Fruit fly (Drosophila melanogaster) whole organism, wandering third instar larva: ENCODE measurements around the gene emei.
A peak's percentile ranks its signal among the peaks of the same experiment; 100 is the strongest.

ENCODE experiments used
- Abd-B ChIP-seq: fragments of >200 bp; optimal IDR thresholded peaks from 2 replicates; lab custom pipeline; 2017; ENCODE audit warnings: missing biosample characterization, missing genetic modification characterization
- CG32264 ChIP-seq: fragments of 200-800 bp; sonication (Bioruptor generic); optimal IDR thresholded peaks from 2 replicates; lab custom pipeline; 2016; ENCODE audit warnings: missing biosample characterization, missing genetic modification characterization
- CG9705 ChIP-seq: fragments of 200-800 bp; sonication (Bioruptor generic); optimal IDR thresholded peaks from 2 replicates; lab custom pipeline; 2018; ENCODE audit warnings: missing biosample characterization, mild to moderate bottlenecking, missing genetic modification characterization
- CrebA ChIP-seq: fragments of 200-800 bp; sonication (Bioruptor generic); optimal IDR thresholded peaks from 2 replicates; lab custom pipeline; 2016; ENCODE audit warnings: missing biosample characterization, mild to moderate bottlenecking, missing genetic modification characterization, borderline replicate concordance
- Dif ChIP-seq: fragments of 200-275, 200-300 bp; sonication (Bioruptor generic); optimal IDR thresholded peaks from 2 replicates; lab custom pipeline; 2018; ENCODE audit warnings: missing biosample characterization, missing genetic modification characterization; ENCODE audit not compliant: partially characterized antibody
- GATAd ChIP-seq: sonication (Bioruptor generic); optimal IDR thresholded peaks from 2 replicates; lab custom pipeline; 2016; ENCODE audit warnings: missing biosample characterization, missing genetic modification characterization
- HLH106 ChIP-seq: fragments of 200-800 bp; optimal IDR thresholded peaks from 3 replicates; lab custom pipeline; 2019; ENCODE audit warnings: missing biosample characterization, mild to moderate bottlenecking, missing genetic modification characterization, moderate library complexity
- Hnf4 ChIP-seq: fragments of 200-800 bp; sonication (Bioruptor generic); optimal IDR thresholded peaks from 2 replicates; lab custom pipeline; 2016; ENCODE audit warnings: missing biosample characterization, mild to moderate bottlenecking, missing genetic modification characterization
- Hr78 ChIP-seq: fragments of >200 bp; optimal IDR thresholded peaks from 2 replicates; lab custom pipeline; 2017; ENCODE audit warnings: missing biosample characterization, missing genetic modification characterization
- Hr83 ChIP-seq: fragments of 200-300 bp; sonication (Bioruptor generic); optimal IDR thresholded peaks from 2 replicates; lab custom pipeline; 2016; ENCODE audit warnings: missing biosample characterization, mild to moderate bottlenecking, missing genetic modification characterization, moderate library complexity; ENCODE audit not compliant: poor library complexity, severe bottlenecking
- Jra ChIP-seq: sonication (Bioruptor generic); optimal IDR thresholded peaks from 2 replicates; lab custom pipeline; 2016; ENCODE audit warnings: missing biosample characterization, missing genetic modification characterization
- Mio ChIP-seq: sonication (Bioruptor generic); optimal IDR thresholded peaks from 2 replicates; lab custom pipeline; 2016; ENCODE audit warnings: missing biosample characterization, missing genetic modification characterization
- Myc ChIP-seq: fragments of >200 bp; optimal IDR thresholded peaks from 2 replicates; lab custom pipeline; 2017
- N ChIP-seq: fragments of >200 bp; optimal IDR thresholded peaks from 2 replicates; lab custom pipeline; 2018; ENCODE audit warnings: missing biosample characterization, missing external identifiers, missing genetic modification characterization
- OdsH ChIP-seq: fragments of 200-800 bp; sonication (Bioruptor generic); optimal IDR thresholded peaks from 2 replicates; lab custom pipeline; 2016; ENCODE audit warnings: missing biosample characterization, mild to moderate bottlenecking, missing genetic modification characterization
- Rel ChIP-seq, 2 experiments: fragments of 200-800 bp; sonication (Bioruptor generic) in 1 of 2; optimal IDR thresholded peaks; 2 replicates in 1 of 2; 3 replicates in 1 of 2; lab custom pipeline; 2016 to 2019; ENCODE audit warnings: mild to moderate bottlenecking in 2 of 2, missing biosample characterization in 2 of 2, missing genetic modification characterization in 2 of 2, moderate library complexity in 1 of 2
- Sp1 ChIP-seq: fragments of 200-800 bp; sonication (Bioruptor generic); optimal IDR thresholded peaks from 3 replicates; lab custom pipeline; 2019; ENCODE audit warnings: missing biosample characterization, mild to moderate bottlenecking, missing genetic modification characterization, moderate library complexity
- Vsx2 ChIP-seq: fragments of 200-300, 225-300 bp; sonication (Bioruptor generic); optimal IDR thresholded peaks from 2 replicates; lab custom pipeline; 2018; ENCODE audit warnings: missing biosample characterization, missing genetic modification characterization; ENCODE audit not compliant: partially characterized antibody
- br ChIP-seq: fragments of 200-800 bp; sonication (Bioruptor generic); optimal IDR thresholded peaks from 2 replicates; lab custom pipeline; 2016; ENCODE audit warnings: missing biosample characterization, missing genetic modification characterization
- brk ChIP-seq: fragments of 200-800 bp; sonication (Bioruptor generic); optimal IDR thresholded peaks from 2 replicates; lab custom pipeline; 2016; ENCODE audit warnings: missing biosample characterization, mild to moderate bottlenecking, missing genetic modification characterization
- dl ChIP-seq, 2 experiments: fragments of 175-275, 200-275 bp in 1 of 2; fragments of 200-275 bp in 1 of 2; sonication (Bioruptor generic); optimal IDR thresholded peaks; lab custom pipeline; 2018; ENCODE audit warnings: mild to moderate bottlenecking in 2 of 2, missing biosample characterization in 2 of 2, missing genetic modification characterization in 2 of 2, moderate library complexity in 2 of 2; ENCODE audit not compliant: partially characterized antibody in 2 of 2, insufficient read depth in 1 of 2
- dmrt93B ChIP-seq: fragments of 200-800 bp; sonication (Bioruptor generic); optimal IDR thresholded peaks from 2 replicates; lab custom pipeline; 2018; ENCODE audit warnings: missing biosample characterization, mild to moderate bottlenecking, missing genetic modification characterization
- dsf ChIP-seq: sonication (Bioruptor generic); optimal IDR thresholded peaks from 2 replicates; lab custom pipeline; 2016; ENCODE audit warnings: missing biosample characterization, missing genetic modification characterization, borderline replicate concordance
- ey ChIP-seq: fragments of 200-800 bp; sonication (Bioruptor generic); optimal IDR thresholded peaks from 2 replicates; lab custom pipeline; 2016; ENCODE audit warnings: missing biosample characterization, missing genetic modification characterization
- foxo ChIP-seq, 2 experiments: fragments of 200-800 bp; sonication (Bioruptor generic); optimal IDR thresholded peaks; 2 replicates in 1 of 2; 3 replicates in 1 of 2; lab custom pipeline; 2016 to 2017; ENCODE audit warnings: missing biosample characterization in 2 of 2, missing genetic modification characterization in 2 of 2
- fru ChIP-seq: fragments of 200-800 bp; sonication (Bioruptor generic); optimal IDR thresholded peaks from 3 replicates; lab custom pipeline; 2016; ENCODE audit warnings: missing biosample characterization, mild to moderate bottlenecking, missing genetic modification characterization
- h ChIP-seq: fragments of 200-800 bp; sonication (Bioruptor generic); optimal IDR thresholded peaks from 3 replicates; lab custom pipeline; 2016; ENCODE audit warnings: missing biosample characterization, mild to moderate bottlenecking, missing genetic modification characterization
- jim ChIP-seq: fragments of 175-275, 200-325 bp; sonication (Bioruptor generic); optimal IDR thresholded peaks from 2 replicates; lab custom pipeline; 2016; ENCODE audit warnings: missing biosample characterization, mild to moderate bottlenecking, missing genetic modification characterization
- lola ChIP-seq: fragments of >200 bp; optimal IDR thresholded peaks from 2 replicates; lab custom pipeline; 2017; ENCODE audit warnings: missing biosample characterization, missing genetic modification characterization
- pan ChIP-seq: fragments of >200 bp; optimal IDR thresholded peaks from 2 replicates; lab custom pipeline; 2017
- psq ChIP-seq: fragments of 200-800 bp; sonication (Bioruptor generic); optimal IDR thresholded peaks from 3 replicates; lab custom pipeline; 2017; ENCODE audit warnings: missing biosample characterization, mild to moderate bottlenecking, missing genetic modification characterization, moderate library complexity
- rgr ChIP-seq: fragments of 200-800 bp; sonication (Bioruptor generic); optimal IDR thresholded peaks from 3 replicates; lab custom pipeline; 2016; ENCODE audit warnings: missing biosample characterization, mild to moderate bottlenecking, missing genetic modification characterization
- sage ChIP-seq: fragments of 200-800 bp; sonication (Bioruptor generic); optimal IDR thresholded peaks from 2 replicates; lab custom pipeline; 2016; ENCODE audit warnings: missing biosample characterization, mild to moderate bottlenecking, missing genetic modification characterization
- sv ChIP-seq: fragments of 200-800 bp; sonication (Bioruptor generic); optimal IDR thresholded peaks from 3 replicates; lab custom pipeline; 2016; ENCODE audit warnings: missing biosample characterization, missing genetic modification characterization
- tai ChIP-seq: sonication (Bioruptor generic); optimal IDR thresholded peaks from 2 replicates; lab custom pipeline; 2016; ENCODE audit warnings: missing biosample characterization, missing genetic modification characterization
- woc ChIP-seq: sonication (Bioruptor generic); optimal IDR thresholded peaks from 2 replicates; lab custom pipeline; 2016; ENCODE audit warnings: missing biosample characterization, mild to moderate bottlenecking, missing genetic modification characterization

Gene emei

DNA sequence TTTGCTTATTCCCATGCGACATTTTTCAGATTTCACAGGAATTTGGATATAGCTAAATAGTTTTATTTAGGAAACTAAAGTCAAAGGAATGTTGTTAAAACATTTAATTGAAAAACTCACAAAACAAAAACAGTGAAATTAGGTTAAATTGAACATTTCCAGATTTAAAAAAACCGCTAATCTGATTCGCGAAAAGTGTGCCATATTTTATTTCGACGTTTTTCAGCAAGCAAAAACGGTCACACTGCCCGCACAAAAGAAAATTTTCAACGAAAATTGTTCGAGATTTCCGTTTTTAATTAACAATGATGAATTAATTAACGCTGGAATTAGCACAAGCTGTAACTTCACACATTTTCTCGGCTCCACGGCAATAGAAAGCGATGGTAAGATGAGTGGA, at the start of gene emei, which contains the start of gene CG34012:
Gene emei, plus strand, starts transcription at position 237 of the 400 bp plus-strand sequence.
Gene CG34012, minus strand, starts transcription at position 52 of the 400 bp plus-strand sequence.
- TF ChIP-seq Vsx2 (GFP tag; lab: Kevin White, UChicago): no peak
- no peak for TF ChIP-seq woc
- no peak for TF ChIP-seq Hnf4 (GFP tag; lab: Kevin White, UChicago)
- TF ChIP-seq tai (GFP tag; lab: Kevin White, UChicago): no peak
- no peak for TF ChIP-seq h (GFP tag; lab: Kevin White, UChicago)
- TF ChIP-seq, all 38 proteins: peak for 0

DNA sequence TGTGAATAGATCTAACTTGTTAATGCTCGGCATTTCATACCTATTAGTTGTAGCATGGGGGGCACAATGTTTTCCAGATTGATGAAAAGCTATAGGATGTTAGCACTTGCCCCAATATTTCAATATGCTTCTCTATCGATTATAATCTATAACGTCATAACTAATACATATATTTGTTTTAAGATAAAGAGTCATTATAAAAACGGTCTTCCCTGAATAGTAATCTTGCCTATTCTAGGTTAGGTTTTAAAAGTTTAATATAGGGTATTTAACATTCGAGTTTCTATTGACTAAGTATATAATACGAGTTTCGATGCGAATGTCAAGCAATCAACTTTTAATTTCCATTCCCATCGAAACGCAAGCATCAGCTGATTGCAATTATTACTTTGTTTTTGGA, 48.3 kb upstream of the emei start, which contains the start of the genes CG6321 and Blos2:
Gene CG6321, minus strand, starts transcription at position 25 of the 400 bp plus-strand sequence.
Gene Blos2, plus strand, starts transcription at position 372 of the 400 bp plus-strand sequence.
- TF ChIP-seq brk (GFP tag; lab: Kevin White, UChicago) (no peak), woc (peak; percentile 80), Jra (GFP tag; lab: Kevin White, UChicago) (peak; percentile 37), HLH106 (tag; lab: Kevin White, UChicago) (peak; percentile 74), h (GFP tag; lab: Kevin White, UChicago) (peak; percentile 84), dl (GFP tag; optimal IDR thresholded peaks at IDR 0.05; lab: Kevin White, UChicago; ENCODE audit: insufficient read depth in 1 of 2, partially characterized antibody in 2 of 2) (no peak), Sp1 (GFP tag; lab: Kevin White, UChicago) (peak; percentile 77), rgr (GFP tag; lab: Kevin White, UChicago) (peak; percentile 78), CrebA (GFP tag; lab: Kevin White, UChicago) (no peak), Hnf4 (GFP tag; lab: Kevin White, UChicago) (peak; percentile 59), Hr83 (no peak), psq (GFP tag; lab: Kevin White, UChicago) (peak; percentile 50), dmrt93B (no peak), fru (peak; percentile 77), Dif (no peak), pan (lab: Kevin White, UChicago) (no peak), lola (GFP tag; lab: Kevin White, UChicago) (no peak), sage (GFP tag; lab: Kevin White, UChicago) (peak; percentile 31), Mio (GFP tag; lab: Kevin White, UChicago) (no peak), foxo (GFP tag; optimal IDR thresholded peaks at IDR 0.05; lab: Kevin White, UChicago) (peak in 1 of 2 experiments; percentile 82), Vsx2 (GFP tag; lab: Kevin White, UChicago) (no peak), sv (GFP tag; lab: Kevin White, UChicago) (peak; percentile 23), Rel (GFP tag; optimal IDR thresholded peaks at IDR 0.05; lab: Kevin White, UChicago) (no peak), Rel (tag; optimal IDR thresholded peaks at IDR 0.05; lab: Kevin White, UChicago) (peak; percentile 23), ey (GFP tag; lab: Kevin White, UChicago) (peak; percentile 66), OdsH (peak; percentile 72), N (GFP tag; lab: Kevin White, UChicago) (no peak), Hr78 (GFP tag; lab: Kevin White, UChicago) (no peak), CG9705 (GFP tag; lab: Kevin White, UChicago) (peak; percentile 29), br (GFP tag; lab: Kevin White, UChicago) (peak; percentile 63), CG32264 (GFP tag; lab: Kevin White, UChicago) (peak; percentile 18)

DNA sequence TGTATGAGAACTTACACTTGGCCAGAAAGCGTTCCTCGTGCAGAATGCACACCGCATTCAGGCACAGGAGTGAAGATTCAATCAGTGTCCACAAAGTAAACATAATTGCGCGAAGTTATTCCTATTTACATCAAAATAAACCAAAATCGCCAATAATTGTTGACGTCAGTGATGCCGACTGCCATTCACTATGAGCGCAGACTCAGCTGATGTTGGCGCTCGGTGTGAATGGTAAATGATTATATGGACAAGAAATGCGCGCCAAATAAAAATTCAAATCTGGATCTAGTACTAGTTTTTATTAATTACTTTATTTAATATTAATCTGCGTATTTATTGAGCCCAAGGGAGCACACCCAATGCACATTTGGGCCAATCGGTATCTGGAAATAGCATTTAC, 47.0 kb upstream of the emei start, which contains the start of gene CG32069:
Gene CG32069, minus strand, starts transcription at position 174 of the 400 bp plus-strand sequence.
- TF ChIP-seq Vsx2 (GFP tag; lab: Kevin White, UChicago): no peak
- TF ChIP-seq woc: no peak
- TF ChIP-seq dsf (GFP tag; lab: Kevin White, UChicago): no peak
- TF ChIP-seq Myc (lab: Kevin White, UChicago): no peak
- no peak for TF ChIP-seq rgr (GFP tag; lab: Kevin White, UChicago)
- TF ChIP-seq psq (GFP tag; lab: Kevin White, UChicago): no peak
- TF ChIP-seq fru: no peak
- no peak for TF ChIP-seq jim (GFP tag; lab: Kevin White, UChicago)
- TF ChIP-seq GATAd (GFP tag; lab: Kevin White, UChicago): no peak
- TF ChIP-seq h (GFP tag; lab: Kevin White, UChicago): no peak
- no peak for TF ChIP-seq Abd-B (GFP tag; lab: Kevin White, UChicago)
- no peak for TF ChIP-seq CG32264 (GFP tag; lab: Kevin White, UChicago)
- TF ChIP-seq OdsH: no peak
- TF ChIP-seq dl (GFP tag; optimal IDR thresholded peaks at IDR 0.05; lab: Kevin White, UChicago; ENCODE audit: insufficient read depth in 1 of 2, partially characterized antibody in 2 of 2): no peak
- no peak for TF ChIP-seq Hnf4 (GFP tag; lab: Kevin White, UChicago)
